Fruit fly (Drosophila melanogaster) whole organism, embryonic: ENCODE measurements around the gene CG13898.

Experiments used
- ATbp ChIP-seq: fragments of 200-800 bp; sonication (Bioruptor generic); optimal IDR thresholded peaks from 2 replicates; lab custom pipeline; 2017; ENCODE audit warnings: missing biosample characterization, mild to moderate bottlenecking, missing genetic modification characterization, missing genetic modification reagents
- Blimp-1 ChIP-seq: fragments of 200-800 bp; sonication (Bioruptor generic); optimal IDR thresholded peaks from 3 replicates; lab custom pipeline; 2018; ENCODE audit warnings: missing biosample characterization, missing genetic modification characterization, mild to moderate bottlenecking, moderate library complexity, missing genetic modification reagents
- C15 ChIP-seq: fragments of 200-800 bp; sonication (Bioruptor generic); IDR thresholded peaks from 3 replicates; pipeline ENCODE4 v1.3.6; 2022; ENCODE audit warnings: missing biosample characterization, missing genetic modification characterization
- CG10274 ChIP-seq: fragments of 200-800 bp; sonication (Bioruptor generic); optimal IDR thresholded peaks from 3 replicates; lab custom pipeline; 2017; ENCODE audit warnings: missing biosample characterization, mild to moderate bottlenecking, missing genetic modification characterization
- CG10979 ChIP-seq: fragments of 200-800 bp; sonication (Bioruptor generic); optimal IDR thresholded peaks from 2 replicates; lab custom pipeline; 2018; ENCODE audit warnings: missing biosample characterization, mild to moderate bottlenecking, missing genetic modification characterization, moderate library complexity
- CG11085 ChIP-seq: fragments of 200-800 bp; sonication (Bioruptor generic); IDR thresholded peaks from 2 replicates; pipeline ENCODE4 v1.3.6; 2022; ENCODE audit warnings: missing biosample characterization, missing genetic modification characterization
- CG11695 ChIP-seq: fragments of 200-800 bp; sonication (Bioruptor generic); IDR thresholded peaks from 3 replicates; pipeline ENCODE4 v1.3.6; 2022; ENCODE audit warnings: missing biosample characterization, missing genetic modification characterization
- CG13624 ChIP-seq: fragments of 200-800 bp; sonication (Bioruptor generic); optimal IDR thresholded peaks from 2 replicates; lab custom pipeline; 2016; ENCODE audit warnings: missing biosample characterization, missing genetic modification characterization
- CG14667 ChIP-seq: fragments of 200-800 bp; sonication (Bioruptor generic); IDR thresholded peaks from 2 replicates; pipeline ENCODE4 v1.3.6; 2022; ENCODE audit warnings: missing biosample characterization, missing genetic modification characterization
- CG1529 ChIP-seq: fragments of 200-800 bp; sonication (Bioruptor generic); optimal IDR thresholded peaks from 3 replicates; lab custom pipeline; 2018; ENCODE audit warnings: missing biosample characterization, missing genetic modification characterization
- CG15601 ChIP-seq: fragments of 200-800 bp; sonication (Bioruptor generic); optimal IDR thresholded peaks from 3 replicates; lab custom pipeline; 2019; ENCODE audit warnings: missing biosample characterization, mild to moderate bottlenecking, missing genetic modification characterization, moderate library complexity
- CG1603 ChIP-seq: fragments of 200-800 bp; sonication (Bioruptor generic); optimal IDR thresholded peaks from 2 replicates; lab custom pipeline; 2019; ENCODE audit warnings: missing biosample characterization, mild to moderate bottlenecking, missing genetic modification characterization, moderate library complexity
- CG16863 ChIP-seq: fragments of 200-800 bp; sonication (Bioruptor generic); optimal IDR thresholded peaks from 3 replicates; lab custom pipeline; 2016; ENCODE audit warnings: missing biosample characterization, missing genetic modification characterization
- CG17328 ChIP-seq: fragments of 200-800 bp; sonication (Bioruptor generic); IDR thresholded peaks from 2 replicates; pipeline ENCODE4 v1.3.6; 2022; ENCODE audit warnings: missing biosample characterization, missing genetic modification characterization
- CG17359 ChIP-seq: fragments of 200-800 bp; sonication (Bioruptor generic); optimal IDR thresholded peaks from 3 replicates; lab custom pipeline; 2018; ENCODE audit warnings: missing biosample characterization, mild to moderate bottlenecking, missing genetic modification characterization, moderate library complexity
- CG18262 ChIP-seq: fragments of 200-800 bp; optimal IDR thresholded peaks from 3 replicates; lab custom pipeline; 2019; ENCODE audit warnings: missing biosample characterization, mild to moderate bottlenecking, missing genetic modification characterization, moderate library complexity
- CG2116 ChIP-seq: fragments of 200-800 bp; sonication (Bioruptor generic); optimal IDR thresholded peaks from 3 replicates; lab custom pipeline; 2018; ENCODE audit warnings: missing biosample characterization, mild to moderate bottlenecking, missing genetic modification characterization
- CG30403 ChIP-seq: fragments of 200-800 bp; sonication (Bioruptor generic); optimal IDR thresholded peaks from 3 replicates; lab custom pipeline; 2016; ENCODE audit warnings: missing biosample characterization, missing genetic modification characterization
- CG33213 ChIP-seq: fragments of 200-800 bp; sonication (Bioruptor generic); optimal IDR thresholded peaks from 3 replicates; lab custom pipeline; 2016; ENCODE audit warnings: missing biosample characterization, missing genetic modification characterization
- CG34422 ChIP-seq: fragments of 200-800 bp; sonication (Bioruptor generic); IDR thresholded peaks from 3 replicates; pipeline ENCODE4 v1.3.6; 2022; ENCODE audit warnings: missing biosample characterization, missing genetic modification characterization
- CG4707 ChIP-seq: fragments of 200-800 bp; sonication (Bioruptor generic); optimal IDR thresholded peaks from 2 replicates; lab custom pipeline; 2018; ENCODE audit warnings: missing biosample characterization, mild to moderate bottlenecking, missing genetic modification characterization, moderate library complexity
- CG6689 ChIP-seq: fragments of 200-800 bp; sonication (Bioruptor generic); IDR thresholded peaks from 2 replicates; pipeline ENCODE4 v1.3.6; 2022; ENCODE audit warnings: missing biosample characterization, missing genetic modification characterization
- CG8388 ChIP-seq: fragments of 200-800 bp; sonication (Bioruptor generic); optimal IDR thresholded peaks from 2 replicates; lab custom pipeline; 2019; ENCODE audit warnings: missing biosample characterization, mild to moderate bottlenecking, missing genetic modification characterization, moderate library complexity
- CrebB ChIP-seq: fragments of 200-800 bp; sonication (Bioruptor generic); optimal IDR thresholded peaks from 3 replicates; lab custom pipeline; 2018; ENCODE audit warnings: missing biosample characterization, mild to moderate bottlenecking, missing genetic modification characterization
- E2f2 ChIP-seq: fragments of 200-800 bp; sonication (Bioruptor generic); IDR thresholded peaks from 2 replicates; pipeline ENCODE4 v1.3.6; 2022; ENCODE audit warnings: missing biosample characterization, missing genetic modification characterization
- Fer1 ChIP-seq: fragments of 200-800 bp; sonication (Bioruptor generic); optimal IDR thresholded peaks from 2 replicates; lab custom pipeline; 2017; ENCODE audit warnings: missing biosample characterization, mild to moderate bottlenecking, missing genetic modification characterization
- Gug ChIP-seq: fragments of 200-800 bp; sonication (Bioruptor generic); IDR thresholded peaks from 4 replicates; pipeline ENCODE4 v1.3.6; 2022; ENCODE audit warnings: missing biosample characterization, missing genetic modification characterization
- HHEX ChIP-seq: fragments of 200-800 bp; sonication (Bioruptor generic); optimal IDR thresholded peaks from 3 replicates; lab custom pipeline; 2017; ENCODE audit warnings: missing biosample characterization, mild to moderate bottlenecking, missing genetic modification characterization, missing genetic modification reagents
- Opbp ChIP-seq: fragments of 200-800 bp; sonication (Bioruptor generic); IDR thresholded peaks from 3 replicates; pipeline ENCODE4 v1.3.6; 2022; ENCODE audit warnings: missing biosample characterization, missing genetic modification characterization; ENCODE audit not compliant: partially characterized antibody
- Ptx1 ChIP-seq: fragments of 200-800 bp; sonication (Bioruptor generic); IDR thresholded peaks from 2 replicates; pipeline ENCODE4 v1.3.6; 2022; ENCODE audit warnings: missing biosample characterization, missing genetic modification characterization
- Sox100B ChIP-seq: fragments of 200-800 bp; sonication (Bioruptor generic); optimal IDR thresholded peaks from 3 replicates; lab custom pipeline; 2018; ENCODE audit warnings: missing biosample characterization, mild to moderate bottlenecking, missing genetic modification characterization
- Trl ChIP-seq, 3 experiments: fragments of >200 bp in 2 of 3; fragments of 200-800 bp in 1 of 3; sonication (Bioruptor generic) in 1 of 3; optimal IDR thresholded peaks; 2 replicates in 1 of 3; 3 replicates in 2 of 3; lab custom pipeline; 2016 to 2017; ENCODE audit warnings: missing biosample characterization in 1 of 3, missing genetic modification characterization in 1 of 3
- ara ChIP-seq: fragments of 200-800 bp; sonication (Bioruptor generic); IDR thresholded peaks from 2 replicates; pipeline ENCODE4 v1.3.6; 2022; ENCODE audit warnings: missing biosample characterization, missing genetic modification characterization
- ato ChIP-seq: fragments of 200-800 bp; sonication (Bioruptor generic); IDR thresholded peaks from 2 replicates; pipeline ENCODE4 v1.3.6; 2022; ENCODE audit warnings: missing biosample characterization, missing genetic modification characterization; ENCODE audit not compliant: partially characterized antibody
- cas ChIP-seq: fragments of 200-800 bp; sonication (Bioruptor generic); IDR thresholded peaks from 2 replicates; pipeline ENCODE4 v1.3.6; 2022; ENCODE audit warnings: missing biosample characterization, missing genetic modification characterization
- chif ChIP-seq, 2 experiments: fragments of 200-800 bp; sonication (Bioruptor generic); optimal IDR thresholded peaks; 3 replicates each; lab custom pipeline; 2016; ENCODE audit warnings: missing biosample characterization in 2 of 2, missing genetic modification characterization in 2 of 2
- dmrt99B ChIP-seq: fragments of 200-800 bp; sonication (Bioruptor generic); optimal IDR thresholded peaks from 2 replicates; lab custom pipeline; 2018; ENCODE audit warnings: missing biosample characterization, mild to moderate bottlenecking, missing genetic modification characterization, moderate library complexity
- pan ChIP-seq, 4 experiments: fragments of >200 bp in 3 of 4; fragments of 200-800 bp in 1 of 4; sonication (Bioruptor generic) in 1 of 4; optimal IDR thresholded peaks in 3 of 4; IDR thresholded peaks in 1 of 4; 2 replicates each; pipeline versions ENCODE4 v1.3.6 to Lab custom; 2017 to 2022; ENCODE audit warnings: missing biosample characterization in 2 of 4, missing genetic modification characterization in 2 of 4, mixed read lengths in 1 of 4
- pum ChIP-seq: fragments of 200-800 bp; sonication (Bioruptor generic); optimal IDR thresholded peaks from 2 replicates; lab custom pipeline; 2016; ENCODE audit warnings: missing biosample characterization, missing genetic modification characterization
- repo ChIP-seq: fragments of 200-800 bp; sonication (Bioruptor generic); optimal IDR thresholded peaks from 2 replicates; lab custom pipeline; 2016; ENCODE audit warnings: missing biosample characterization, missing genetic modification characterization
- row ChIP-seq: fragments of 200-800 bp; sonication (Bioruptor generic); IDR thresholded peaks from 3 replicates; pipeline ENCODE4 v1.3.6; 2022; ENCODE audit warnings: missing biosample characterization, missing genetic modification characterization
- sens ChIP-seq: fragments of 200-800 bp; sonication (Bioruptor generic); peaks from one replicate; lab custom pipeline; 2016; ENCODE audit warnings: missing biosample characterization, missing genetic modification characterization
- usp ChIP-seq: fragments of >200 bp; optimal IDR thresholded peaks from 2 replicates; lab custom pipeline; 2017; ENCODE audit warnings: missing biosample characterization, missing genetic modification characterization
- vnd ChIP-seq: fragments of 200-800 bp; sonication (Bioruptor generic); IDR thresholded peaks from 3 replicates; pipeline ENCODE4 v1.3.6; 2022; ENCODE audit warnings: missing biosample characterization, missing genetic modification characterization; ENCODE audit not compliant: partially characterized antibody
- zfh1 ChIP-seq: fragments of 200-800 bp; sonication (Bioruptor generic); IDR thresholded peaks from 3 replicates; pipeline ENCODE4 v1.3.6; 2022; ENCODE audit warnings: missing biosample characterization, missing genetic modification characterization

CG13898 gene

DNA sequence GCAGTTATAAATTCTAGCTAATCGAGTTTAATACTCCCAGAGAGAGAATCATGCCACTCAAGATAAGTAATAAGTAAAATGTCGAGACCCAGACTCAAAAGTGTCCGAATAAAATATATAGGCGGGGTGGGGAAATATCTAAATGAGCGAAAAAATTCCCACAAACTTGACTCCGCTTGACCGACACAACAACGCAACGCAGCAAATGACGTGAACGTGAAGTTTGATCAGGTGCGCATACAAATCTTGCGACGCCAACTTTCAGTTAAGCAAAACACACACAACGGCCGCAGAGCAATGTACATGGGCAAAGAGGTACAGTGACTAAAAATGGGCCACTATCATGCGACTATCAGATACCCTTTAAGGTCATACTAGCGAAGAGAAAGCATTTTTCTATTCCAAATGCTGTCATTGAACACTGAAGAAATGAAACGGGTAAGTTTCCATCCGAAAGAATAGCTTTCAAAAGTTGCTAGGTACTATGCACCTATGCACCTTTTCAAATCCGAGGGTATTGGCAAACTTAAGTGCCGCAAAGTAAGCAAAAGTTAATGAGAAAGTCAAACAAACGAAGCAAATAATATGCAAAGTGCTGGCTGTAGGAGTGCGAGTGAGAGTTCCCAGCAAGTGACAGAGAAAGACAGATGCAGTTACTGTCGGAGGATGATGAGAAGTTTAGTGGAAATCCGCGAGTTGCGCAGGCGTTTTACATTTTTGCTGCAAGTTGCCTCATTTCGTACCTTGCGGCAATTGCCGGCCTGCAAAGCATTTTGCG, 38.1 kb downstream of the CG13898 start (continued):
- TF ChIP-seq Trl (optimal IDR thresholded peaks at IDR 0.05; lab: Kevin White, UChicago) (no peak), Trl (GFP tag; optimal IDR thresholded peaks at IDR 0.05; lab: Kevin White, UChicago) (peak; percentile 3), CG33213 (no peak), chif (GFP tag; optimal IDR thresholded peaks at IDR 0.05; lab: Kevin White, UChicago) (peak in 1 of 2 experiments; percentile 57), CG14667 (0 out of 2 replicates have a peak, but pooled peaks have one; percentile 8), ato (0 out of 2 replicates have a peak, but pooled peaks have one; percentile 32), CG13624 (GFP tag; lab: Kevin White, UChicago) (no peak), CG30403 (GFP tag; lab: Kevin White, UChicago) (peak; percentile 4), CG17359 (tag; lab: Kevin White, UChicago) (peak; percentile 14), CG1603 (peak; percentile 44), Sox100B (peak; percentile 34), CG8388 (peak; percentile 35), pum (GFP tag; lab: Kevin White, UChicago) (no peak), CG10979 (tag; lab: Kevin White, UChicago) (peak; percentile 4), usp (GFP tag; lab: Kevin White, UChicago) (no peak), vnd (peak; percentile 52; the same call in 1 of the 3 replicates), C15 (GFP tag; lab: Robert Waterston, UW) (0 out of 3 replicates have a peak, but pooled peaks have one; percentile 34), Blimp-1 (GFP tag; lab: Kevin White, UChicago) (peak; percentile 10), ara (GFP tag; lab: Robert Waterston, UW) (peak; percentile 36; the same call in 1 of the 2 replicates)
- TF ChIP-seq, all 482 proteins: peak for 97

DNA sequence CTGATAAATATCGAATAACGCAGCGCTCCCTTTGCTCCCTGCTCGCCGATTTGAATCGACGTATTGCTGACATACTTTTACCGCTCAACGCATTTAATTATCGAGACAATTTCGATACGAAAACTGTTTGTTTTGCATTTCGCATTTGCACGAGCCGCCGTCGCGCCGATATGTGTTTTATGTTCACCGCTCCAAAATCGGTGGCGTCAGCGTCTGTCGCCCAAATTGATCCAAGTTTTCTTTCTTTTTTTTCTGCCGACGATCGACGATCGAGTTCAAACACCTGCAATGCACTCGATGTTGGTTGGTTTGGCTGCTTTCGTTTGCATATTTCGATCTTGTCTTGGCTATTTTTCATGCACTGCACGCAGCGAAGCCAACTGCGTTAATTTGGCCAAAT, 38.8 kb downstream of the CG13898 start:
- TF ChIP-seq E2f2 (GFP tag; lab: Robert Waterston, UW) (no peak), sens (GFP tag; lab: Kevin White, UChicago) (peak; percentile 29), CG2116 (GFP tag; lab: Kevin White, UChicago) (no peak), HHEX (GFP tag; lab: Kevin White, UChicago) (no peak), CG14667 (no peak), CG15601 (tag; lab: Kevin White, UChicago) (no peak), zfh1 (GFP tag; lab: Robert Waterston, UW) (0 out of 3 replicates have a peak, but pooled peaks have one; percentile 5), repo (GFP tag; lab: Kevin White, UChicago) (no peak)

DNA sequence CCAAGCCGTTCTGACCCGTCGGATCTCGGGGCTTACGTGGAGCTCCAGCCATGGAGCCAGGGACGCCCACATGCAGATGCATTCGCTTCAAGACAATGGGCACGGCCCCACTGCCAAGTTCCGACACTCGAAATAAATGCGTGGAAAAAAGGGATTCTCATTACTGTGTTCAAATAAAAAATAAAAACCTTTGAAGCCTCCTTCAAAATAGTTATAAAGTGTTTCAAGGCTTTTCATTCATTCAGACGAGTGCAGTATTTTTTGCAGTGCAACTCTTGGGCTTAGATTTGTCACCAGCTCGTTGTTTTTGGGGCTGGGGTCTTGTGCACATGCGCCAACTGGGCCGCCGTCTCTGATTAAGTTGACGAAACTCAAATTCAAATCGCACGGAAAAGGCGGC, 39.5 kb downstream of the CG13898 start:
- TF ChIP-seq CG18262 (tag; lab: Kevin White, UChicago) (peak; percentile 29), pan (optimal IDR thresholded peaks at IDR 0.05; lab: Kevin White, UChicago) (no peak), pan (GFP tag; optimal IDR thresholded peaks at IDR 0.05 in 1 of 2, IDR thresholded peaks at IDR 0.05 in 1 of 2) (peak in 1 of 2 experiments; percentile 56), CG17328 (GFP tag; lab: Robert Waterston, UW) (peak; percentile 66), CG10274 (no peak), zfh1 (GFP tag; lab: Robert Waterston, UW) (peak; percentile 63; the same call in 2 of the 3 replicates), chif (GFP tag; optimal IDR thresholded peaks at IDR 0.05; lab: Kevin White, UChicago) (peak in 1 of 2 experiments; percentile 11), CG6689 (GFP tag; lab: Robert Waterston, UW) (0 out of 2 replicates have a peak, but pooled peaks have one; percentile 44), Ptx1 (GFP tag; lab: Robert Waterston, UW) (peak; percentile 57), cas (GFP tag; lab: Robert Waterston, UW) (0 out of 2 replicates have a peak, but pooled peaks have one; percentile 6), row (GFP tag; lab: Robert Waterston, UW) (peak; percentile 41; the same call in 1 of the 3 replicates), dmrt99B (tag; lab: Kevin White, UChicago) (peak; percentile 62), CG34422 (GFP tag; lab: Robert Waterston, UW) (no peak), Gug (peak; percentile 36; the same call in 1 of the 4 replicates), CG11695 (GFP tag; lab: Robert Waterston, UW) (0 out of 3 replicates have a peak, but pooled peaks have one; percentile 39), ATbp (GFP tag; lab: Kevin White, UChicago) (peak; percentile 49), CG16863 (GFP tag; lab: Kevin White, UChicago) (peak; percentile 19), CG11085 (no peak), CG1529 (GFP tag; lab: Kevin White, UChicago) (no peak), CG4707 (GFP tag; lab: Kevin White, UChicago) (no peak), Opbp (no peak), Fer1 (GFP tag; lab: Kevin White, UChicago) (peak; percentile 0), CrebB (tag; lab: Kevin White, UChicago) (no peak)
